6 worm cellular contexts compared by ENCODE assay signal in genomic region chrIV:8691486-8691885, ce11.
A peak's percentile ranks its signal among the peaks of the same experiment; 100 is the strongest.
TF ChIP-seq lines count a peak whose summit lies in the region.

hst-1 (minus strand) TSS chrIV:8691513.
ints-6 (plus strand) TSS chrIV:8691745.

TF ChIP-seq in whole organism, L1 larva, 84 proteins besides CTCF, POLR2A, EP300 and RAD21 (continues in another document):
- TF ChIP-seq blmp-1 (tag; optimal IDR thresholded peaks at IDR 0.05; lab: Kevin White, UChicago) = peak; percentile 4
- TF ChIP-seq lin-39 (tag; optimal IDR thresholded peaks at IDR 0.05; lab: Kevin White, UChicago) = no peak
- TF ChIP-seq lin-35 (GFP tag; optimal IDR thresholded peaks at IDR 0.05; lab: Kevin White, UChicago) = peak in 1 of 2 experiments; percentile 29
- TF ChIP-seq mep-1 (tag; optimal IDR thresholded peaks at IDR 0.05; lab: Kevin White, UChicago) = peak; percentile 51
- TF ChIP-seq fos-1 (tag; optimal IDR thresholded peaks at IDR 0.05; lab: Kevin White, UChicago) = no peak
- TF ChIP-seq zag-1 (tag; optimal IDR thresholded peaks at IDR 0.05; lab: Kevin White, UChicago) = no peak
- TF ChIP-seq efl-1 (optimal IDR thresholded peaks at IDR 0.05; lab: Kevin White, UChicago) = peak; percentile 14 to 35
- peak; percentile 40 to 88 for TF ChIP-seq efl-1 (GFP tag; optimal IDR thresholded peaks at IDR 0.05 in 1 of 2; lab: Kevin White, UChicago)
- peak; percentile 9 for TF ChIP-seq swsn-7 (tag; optimal IDR thresholded peaks at IDR 0.05; lab: Kevin White, UChicago)
- peak in 2 of 3 experiments; percentile 27 to 56 for TF ChIP-seq dpl-1 (GFP tag; optimal IDR thresholded peaks at IDR 0.05; lab: Kevin White, UChicago)
- peak; percentile 41 for TF ChIP-seq skn-1 (tag; optimal IDR thresholded peaks at IDR 0.05; lab: Kevin White, UChicago)
- peak; percentile 40 to 56 for TF ChIP-seq lsy-2 (tag; optimal IDR thresholded peaks at IDR 0.05; lab: Kevin White, UChicago)
- TF ChIP-seq C16A3.4 (tag; optimal IDR thresholded peaks at IDR 0.05; lab: Kevin White, UChicago) = peak; percentile 16
- peak; percentile 28 for TF ChIP-seq xbp-1 (tag; optimal IDR thresholded peaks at IDR 0.05; lab: Kevin White, UChicago)
- peak; percentile 38 for TF ChIP-seq nhr-71 (tag; optimal IDR thresholded peaks at IDR 0.05; lab: Kevin White, UChicago)

TF ChIP-seq in whole organism, L2 larva, 48 proteins besides CTCF, POLR2A, EP300 and RAD21 (continues in another document):
- TF ChIP-seq ztf-4 (tag; optimal IDR thresholded peaks at IDR 0.05; lab: Kevin White, UChicago) = no peak
- no peak for TF ChIP-seq Y55F3AM.14 (GFP tag; optimal IDR thresholded peaks at IDR 0.05; lab: Kevin White, UChicago)
- TF ChIP-seq mdl-1 (tag; optimal IDR thresholded peaks at IDR 0.05; lab: Kevin White, UChicago) = no peak
- no peak for TF ChIP-seq nhr-237 (tag; optimal IDR thresholded peaks at IDR 0.05; lab: Kevin White, UChicago)
- TF ChIP-seq sma-3 (GFP tag; optimal IDR thresholded peaks at IDR 0.05; lab: Kevin White, UChicago) = peak; percentile 15
- peak; percentile 19 for TF ChIP-seq F13H6.1 (tag; optimal IDR thresholded peaks at IDR 0.05; lab: Kevin White, UChicago)
- TF ChIP-seq mab-5 (tag; optimal IDR thresholded peaks at IDR 0.05; lab: Kevin White, UChicago) = no peak
- no peak for TF ChIP-seq unc-62 (GFP tag; optimal IDR thresholded peaks at IDR 0.05; lab: Kevin White, UChicago)
- no peak for TF ChIP-seq ceh-82 (tag; optimal IDR thresholded peaks at IDR 0.05; lab: Kevin White, UChicago)
- peak; percentile 26 for TF ChIP-seq unc-55 (GFP tag; optimal IDR thresholded peaks at IDR 0.05; lab: Kevin White, UChicago)
- TF ChIP-seq snpc-4 (tag; optimal IDR thresholded peaks at IDR 0.05; lab: Kevin White, UChicago) = no peak
- TF ChIP-seq gmeb-1 (tag; optimal IDR thresholded peaks at IDR 0.05; lab: Kevin White, UChicago) = peak; percentile 36
- peak; percentile 6 for TF ChIP-seq C34F6.9 (tag; optimal IDR thresholded peaks at IDR 0.05; lab: Kevin White, UChicago)
- no peak for TF ChIP-seq lin-39 (tag; optimal IDR thresholded peaks at IDR 0.05; lab: Kevin White, UChicago)
- TF ChIP-seq lsy-2 (tag; optimal IDR thresholded peaks at IDR 0.05; lab: Kevin White, UChicago) = peak in 1 of 2 experiments; percentile 31
- no peak for TF ChIP-seq elt-3 (tag; optimal IDR thresholded peaks at IDR 0.05; lab: Kevin White, UChicago)

TF ChIP-seq in whole organism, L3 larva, 47 proteins besides CTCF, POLR2A, EP300 and RAD21:
- TF ChIP-seq lin-15B (tag; optimal IDR thresholded peaks at IDR 0.05; lab: Kevin White, UChicago) (peak; percentile 8), nhr-23 (tag; optimal IDR thresholded peaks at IDR 0.05; lab: Kevin White, UChicago) (peak; percentile 13), fkh-10 (GFP tag; optimal IDR thresholded peaks at IDR 0.05; lab: Kevin White, UChicago) (no peak), hmg-11 (tag; optimal IDR thresholded peaks at IDR 0.05; lab: Kevin White, UChicago) (peak; percentile 29), lsy-12 (tag; optimal IDR thresholded peaks at IDR 0.05; lab: Kevin White, UChicago) (no peak), pha-4 (tag; optimal IDR thresholded peaks at IDR 0.05; lab: Kevin White, UChicago) (peak; percentile 55), nhr-237 (tag; optimal IDR thresholded peaks at IDR 0.05; lab: Kevin White, UChicago) (no peak)

TF ChIP-seq in whole organism, L4 larva, 104 proteins besides CTCF, POLR2A, EP300 and RAD21:
- TF ChIP-seq snpc-1.2 (GFP tag; IDR thresholded peaks at IDR 0.05; lab: Robert Waterston, UW) (no peak), T20F7.1 (GFP tag; optimal IDR thresholded peaks at IDR 0.05; lab: Kevin White, UChicago) (peak; percentile 59), lsy-2 (tag; optimal IDR thresholded peaks at IDR 0.05; lab: Kevin White, UChicago) (peak in 1 of 2 experiments; percentile 28), dpl-1 (GFP tag; optimal IDR thresholded peaks at IDR 0.05; lab: Kevin White, UChicago) (peak; percentile 58)

TF ChIP-seq in whole organism, mixed stage, embryonic, 35 proteins besides CTCF, POLR2A, EP300 and RAD21:
- TF ChIP-seq sptf-1 (tag; optimal IDR thresholded peaks at IDR 0.05; lab: Kevin White, UChicago) = no peak
- peak; percentile 30 for TF ChIP-seq ces-1 (GFP tag; optimal IDR thresholded peaks at IDR 0.05; lab: Kevin White, UChicago)

TF ChIP-seq in whole organism, young adult, 124 proteins besides CTCF, POLR2A, EP300 and RAD21:
- TF ChIP-seq nfya-1 (tag; optimal IDR thresholded peaks at IDR 0.05; lab: Kevin White, UChicago; ENCODE audit: borderline replicate concordance, insufficient read depth) (no peak), bed-1 (GFP tag; IDR thresholded peaks at IDR 0.05; lab: Robert Waterston, UW) (no peak), atf-7 (tag; optimal IDR thresholded peaks at IDR 0.05; lab: Kevin White, UChicago) (no peak), ztf-18 (tag; optimal IDR thresholded peaks at IDR 0.05; lab: Kevin White, UChicago) (peak; percentile 5)
TF ChIP-seq in whole organism, young adult: peak in this region for 1.
